Fruit fly (Drosophila melanogaster) whole organism, embryonic: ENCODE results near the gene CG7149.

Source experiments
- ATbp ChIP-seq: fragments of 200-800 bp; sonication (Bioruptor generic); optimal IDR thresholded peaks from 2 replicates; lab custom pipeline; 2017; ENCODE audit warnings: missing biosample characterization, mild to moderate bottlenecking, missing genetic modification characterization, missing genetic modification reagents
- CG11723 ChIP-seq: fragments of 200-800 bp; sonication (Bioruptor generic); optimal IDR thresholded peaks from 2 replicates; lab custom pipeline; 2017; ENCODE audit warnings: missing biosample characterization, mild to moderate bottlenecking, missing genetic modification characterization
- CG13296 ChIP-seq: fragments of 200-800 bp; sonication (Bioruptor generic); optimal IDR thresholded peaks from 3 replicates; lab custom pipeline; 2018; ENCODE audit warnings: missing biosample characterization, mild to moderate bottlenecking, missing genetic modification characterization
- CG14441 ChIP-seq: fragments of 200-800 bp; sonication (Bioruptor generic); IDR thresholded peaks from 2 replicates; pipeline ENCODE4 v1.3.6; 2022; ENCODE audit warnings: missing biosample characterization, missing genetic modification characterization
- CG18599 ChIP-seq: fragments of 200-800 bp; sonication (Bioruptor generic); optimal IDR thresholded peaks from 3 replicates; lab custom pipeline; 2017; ENCODE audit warnings: missing biosample characterization, missing genetic modification characterization, mild to moderate bottlenecking, moderate library complexity, missing genetic modification reagents
- CG32772 ChIP-seq: fragments of 200-800 bp; sonication (Bioruptor generic); IDR thresholded peaks from 2 replicates; pipeline ENCODE4 v1.3.6; 2022; ENCODE audit warnings: missing biosample characterization, missing genetic modification characterization
- CG34376 ChIP-seq: fragments of 200-800 bp; sonication (Bioruptor generic); optimal IDR thresholded peaks from 2 replicates; lab custom pipeline; 2018; ENCODE audit warnings: missing biosample characterization, mild to moderate bottlenecking, missing genetic modification characterization
- CG4730 ChIP-seq: fragments of 200-800 bp; sonication (Bioruptor generic); IDR thresholded peaks from 2 replicates; pipeline ENCODE4 v1.3.6; 2022; ENCODE audit warnings: missing biosample characterization, missing genetic modification characterization
- CG6272 ChIP-seq: fragments of 200-800 bp; sonication (Bioruptor generic); IDR thresholded peaks from 2 replicates; pipeline ENCODE4 v1.3.6; 2022; ENCODE audit warnings: missing biosample characterization, missing genetic modification characterization
- CG9437 ChIP-seq: fragments of 200-800 bp; sonication (Bioruptor generic); optimal IDR thresholded peaks from 2 replicates; lab custom pipeline; 2018; ENCODE audit warnings: missing biosample characterization, mild to moderate bottlenecking, missing genetic modification characterization
- Dad ChIP-seq: fragments of 200-800 bp; sonication (Bioruptor generic); optimal IDR thresholded peaks from 3 replicates; lab custom pipeline; 2016; ENCODE audit warnings: missing biosample characterization, missing genetic modification characterization
- Hey ChIP-seq: fragments of 200-800 bp; sonication (Bioruptor generic); optimal IDR thresholded peaks from 3 replicates; lab custom pipeline; 2018; ENCODE audit warnings: missing biosample characterization, mild to moderate bottlenecking, missing genetic modification characterization
- Hr39 ChIP-seq: fragments of >200 bp; optimal IDR thresholded peaks from 2 replicates; lab custom pipeline; 2017
- Hr78 ChIP-seq, 2 experiments: fragments of 200-800 bp in 1 of 2; fragments of >200 bp in 1 of 2; sonication (Bioruptor generic) in 1 of 2; optimal IDR thresholded peaks; 2 replicates each; lab custom pipeline; 2017 to 2019; ENCODE audit warnings: missing biosample characterization in 2 of 2, missing genetic modification characterization in 2 of 2, mild to moderate bottlenecking in 1 of 2, moderate library complexity in 1 of 2
- Lim3 ChIP-seq: fragments of 200-800 bp; sonication (Bioruptor generic); IDR thresholded peaks from 2 replicates; pipeline ENCODE4 v1.3.6; 2022; ENCODE audit warnings: missing biosample characterization, missing genetic modification characterization
- Med ChIP-seq: fragments of 200-800 bp; sonication (Bioruptor generic); peaks from one replicate; lab custom pipeline; 2016; ENCODE audit warnings: missing biosample characterization, missing genetic modification characterization, mild to moderate bottlenecking, inconsistent platforms, moderate library complexity
- NC2α ChIP-seq: fragments of 200-800 bp; sonication (Bioruptor generic); optimal IDR thresholded peaks from 2 replicates; lab custom pipeline; 2016; ENCODE audit warnings: missing biosample characterization, missing genetic modification characterization
- Oli ChIP-seq: fragments of 200-800 bp; sonication (Bioruptor generic); optimal IDR thresholded peaks from 2 replicates; lab custom pipeline; 2018; ENCODE audit warnings: missing biosample characterization, mild to moderate bottlenecking, missing genetic modification characterization, moderate library complexity
- Opbp ChIP-seq: fragments of 200-800 bp; sonication (Bioruptor generic); IDR thresholded peaks from 3 replicates; pipeline ENCODE4 v1.3.6; 2022; ENCODE audit warnings: missing biosample characterization, missing genetic modification characterization; ENCODE audit not compliant: partially characterized antibody
- Pdp1 ChIP-seq, 2 experiments: fragments of 200-800 bp; sonication (Bioruptor generic); optimal IDR thresholded peaks; 3 replicates each; lab custom pipeline; 2016; ENCODE audit warnings: missing biosample characterization in 2 of 2, missing genetic modification characterization in 2 of 2, mild to moderate bottlenecking in 1 of 2, moderate library complexity in 1 of 2
- Stat92E ChIP-seq, 3 experiments: fragments of >200 bp in 2 of 3; fragments of 200-800 bp in 1 of 3; sonication (Bioruptor generic) in 1 of 3; optimal IDR thresholded peaks; 2 replicates each; lab custom pipeline; 2017 to 2019; ENCODE audit warnings: missing biosample characterization in 3 of 3, missing genetic modification characterization in 3 of 3, mild to moderate bottlenecking in 1 of 3, moderate library complexity in 1 of 3
- Trl ChIP-seq, 3 experiments: fragments of >200 bp in 2 of 3; fragments of 200-800 bp in 1 of 3; sonication (Bioruptor generic) in 1 of 3; optimal IDR thresholded peaks; 2 replicates in 1 of 3; 3 replicates in 2 of 3; lab custom pipeline; 2016 to 2017; ENCODE audit warnings: missing biosample characterization in 1 of 3, missing genetic modification characterization in 1 of 3
- chinmo ChIP-seq: fragments of 200-800 bp; sonication (Bioruptor generic); IDR thresholded peaks from 4 replicates; pipeline ENCODE4 v1.3.6; 2022; ENCODE audit warnings: missing biosample characterization, missing genetic modification characterization; ENCODE audit not compliant: partially characterized antibody
- chn ChIP-seq: fragments of 200-800 bp; sonication (Bioruptor generic); optimal IDR thresholded peaks from 2 replicates; lab custom pipeline; 2016; ENCODE audit warnings: missing biosample characterization, missing genetic modification characterization
- cwo ChIP-seq: fragments of 200-800 bp; sonication (Bioruptor generic); optimal IDR thresholded peaks from 3 replicates; lab custom pipeline; 2017; ENCODE audit warnings: missing biosample characterization, missing genetic modification characterization, mild to moderate bottlenecking, moderate library complexity, missing genetic modification reagents
- exex ChIP-seq: fragments of 200-800 bp; sonication (Bioruptor generic); optimal IDR thresholded peaks from 4 replicates; lab custom pipeline; 2018; ENCODE audit warnings: missing biosample characterization, mild to moderate bottlenecking, missing genetic modification characterization, moderate library complexity
- fd64A ChIP-seq: fragments of 200-800 bp; sonication (Bioruptor generic); optimal IDR thresholded peaks from 3 replicates; lab custom pipeline; 2018; ENCODE audit warnings: missing biosample characterization, mild to moderate bottlenecking, missing genetic modification characterization
- fu2 ChIP-seq: fragments of 200-800 bp; sonication (Bioruptor generic); optimal IDR thresholded peaks from 2 replicates; lab custom pipeline; 2016; ENCODE audit warnings: missing biosample characterization, missing genetic modification characterization
- gcm ChIP-seq: fragments of 200-800 bp; sonication (Bioruptor generic); optimal IDR thresholded peaks from 2 replicates; lab custom pipeline; 2019; ENCODE audit warnings: missing biosample characterization, mild to moderate bottlenecking, missing genetic modification characterization, moderate library complexity
- jumu ChIP-seq: fragments of 200-800 bp; sonication (Bioruptor generic); optimal IDR thresholded peaks from 3 replicates; lab custom pipeline; 2016; ENCODE audit warnings: missing biosample characterization, missing genetic modification characterization
- lab ChIP-seq: fragments of 200-800 bp; sonication (Bioruptor generic); optimal IDR thresholded peaks from 3 replicates; lab custom pipeline; 2017; ENCODE audit warnings: missing biosample characterization, missing genetic modification characterization, mild to moderate bottlenecking, moderate library complexity, missing genetic modification reagents
- mirr ChIP-seq: fragments of 200-800 bp; sonication (Bioruptor generic); optimal IDR thresholded peaks from 3 replicates; lab custom pipeline; 2018; ENCODE audit warnings: missing biosample characterization, mild to moderate bottlenecking, missing genetic modification characterization
- nerfin-1 ChIP-seq: fragments of 200-800 bp; sonication (Bioruptor generic); optimal IDR thresholded peaks from 3 replicates; lab custom pipeline; 2019; ENCODE audit warnings: missing biosample characterization, mild to moderate bottlenecking, missing genetic modification characterization, moderate library complexity
- nom ChIP-seq: fragments of 200-800 bp; sonication (Bioruptor generic); optimal IDR thresholded peaks from 2 replicates; lab custom pipeline; 2017; ENCODE audit warnings: missing biosample characterization, missing genetic modification characterization, mild to moderate bottlenecking, moderate library complexity, missing genetic modification reagents
- p53 ChIP-seq: fragments of 200-800 bp; sonication (Bioruptor generic); optimal IDR thresholded peaks from 2 replicates; lab custom pipeline; 2016; ENCODE audit warnings: missing biosample characterization, missing genetic modification characterization
- peb ChIP-seq: fragments of 200-800 bp; sonication (Bioruptor generic); IDR thresholded peaks from 2 replicates; pipeline ENCODE4 v1.3.6; 2022; ENCODE audit warnings: missing biosample characterization, missing genetic modification characterization
- repo ChIP-seq: fragments of 200-800 bp; sonication (Bioruptor generic); optimal IDR thresholded peaks from 2 replicates; lab custom pipeline; 2016; ENCODE audit warnings: missing biosample characterization, missing genetic modification characterization
- sd ChIP-seq: fragments of 200-800 bp; sonication (Bioruptor generic); optimal IDR thresholded peaks from 3 replicates; lab custom pipeline; 2018; ENCODE audit warnings: missing biosample characterization, mild to moderate bottlenecking, missing genetic modification characterization, moderate library complexity
- sens ChIP-seq: fragments of 200-800 bp; sonication (Bioruptor generic); peaks from one replicate; lab custom pipeline; 2016; ENCODE audit warnings: missing biosample characterization, missing genetic modification characterization
- slp2 ChIP-seq: fragments of 200-800 bp; sonication (Bioruptor generic); optimal IDR thresholded peaks from 2 replicates; lab custom pipeline; 2016; ENCODE audit warnings: missing biosample characterization, missing genetic modification characterization
- sug ChIP-seq: fragments of 200-800 bp; optimal IDR thresholded peaks from 2 replicates; lab custom pipeline; 2019; ENCODE audit warnings: missing biosample characterization, mild to moderate bottlenecking, missing genetic modification characterization, moderate library complexity
- tgo ChIP-seq: fragments of 200-800 bp; sonication (Bioruptor generic); IDR thresholded peaks from 3 replicates; pipeline ENCODE4 v1.3.6; 2022; ENCODE audit warnings: missing biosample characterization, missing genetic modification characterization
- toy ChIP-seq: fragments of 200-800 bp; sonication (Bioruptor generic); IDR thresholded peaks from 2 replicates; pipeline ENCODE4 v1.3.6; 2022; ENCODE audit warnings: missing biosample characterization, missing genetic modification characterization
- vfl ChIP-seq: fragments of 200-800 bp; sonication (Bioruptor generic); optimal IDR thresholded peaks from 2 replicates; lab custom pipeline; 2016; ENCODE audit warnings: missing biosample characterization, missing genetic modification characterization

Gene CG7149

dm6 chr2L:7795859-7796258, 5.5 kb upstream of the CG7149 start, which contains the start of gene LKRSDH:
Gene LKRSDH, minus strand, starts transcription at chr2L:7795959.
- TF ChIP-seq CG34376, result peak; percentile 46
- TF ChIP-seq repo, result no peak
- TF ChIP-seq Stat92E (GFP tag; optimal IDR thresholded peaks at IDR 0.05; lab: Kevin White, UChicago), result no peak
- TF ChIP-seq Lim3 (GFP tag; lab: Robert Waterston, UW), result no peak
- no peak for TF ChIP-seq slp2 (GFP tag; lab: Kevin White, UChicago)
- TF ChIP-seq NC2α (GFP tag; lab: Kevin White, UChicago), result no peak
- TF ChIP-seq toy, result no peak
- TF ChIP-seq sug (tag; lab: Kevin White, UChicago), result peak; percentile 51
- TF ChIP-seq ATbp (GFP tag; lab: Kevin White, UChicago), result no peak
- 0 out of 4 replicates have a peak, but pooled peaks have one; percentile 43 for TF ChIP-seq chinmo

dm6 chr2L:7794689-7795475, 4.5 kb upstream of the CG7149 start:
- TF ChIP-seq fu2, result no peak
- no peak for TF ChIP-seq tgo (GFP tag; lab: Robert Waterston, UW)
- no peak for TF ChIP-seq Oli (tag; lab: Kevin White, UChicago)
- peak; percentile 69 for TF ChIP-seq cwo
- peak; percentile 19 for TF ChIP-seq Med
- peak; percentile 14 for TF ChIP-seq sens
- no peak for TF ChIP-seq Dad (GFP tag; lab: Kevin White, UChicago)
- no peak for TF ChIP-seq CG4730
- peak; percentile 94 for TF ChIP-seq sug (tag; lab: Kevin White, UChicago)
- TF ChIP-seq exex (tag; lab: Kevin White, UChicago), result peak; percentile 68
- no peak for TF ChIP-seq CG6272
- TF ChIP-seq CG34376, result peak; percentile 27
- TF ChIP-seq CG14441, result no peak
- TF ChIP-seq, all 482 proteins: peak for 6

dm6 chr2L:7791356-7791738, 990 bp upstream of the CG7149 start:
- peak; percentile 5 for TF ChIP-seq CG18599
- TF ChIP-seq CG9437, result peak; percentile 43
- TF ChIP-seq p53, result no peak
- peak; percentile 54 for TF ChIP-seq exex (tag; lab: Kevin White, UChicago)
- TF ChIP-seq lab (GFP tag; lab: Kevin White, UChicago), result peak; percentile 20

- no peak for TF ChIP-seq chn
- TF ChIP-seq gcm (GFP tag; lab: Kevin White, UChicago), result no peak
- TF ChIP-seq Opbp (GFP tag; lab: Robert Waterston, UW), result 0 out of 3 replicates have a peak, but pooled peaks have one; percentile 37
- TF ChIP-seq Hr78 (GFP tag; optimal IDR thresholded peaks at IDR 0.05; lab: Kevin White, UChicago), result peak in 1 of 2 experiments; percentile 74
- TF ChIP-seq Pdp1 (GFP tag; optimal IDR thresholded peaks at IDR 0.05; lab: Kevin White, UChicago), result peak in 1 of 2 experiments; percentile 87
- TF ChIP-seq nerfin-1, result no peak
- peak; percentile 19 for TF ChIP-seq sd
Observed at dm6 chr2L:7790081-7790447, 293 bp downstream of the CG7149 start.

- TF ChIP-seq Trl (optimal IDR thresholded peaks at IDR 0.05; lab: Kevin White, UChicago) (no peak), Trl (GFP tag; optimal IDR thresholded peaks at IDR 0.05; lab: Kevin White, UChicago) (no peak), CG14441 (no peak), CG32772 (GFP tag; lab: Robert Waterston, UW) (no peak), Hr39 (lab: Kevin White, UChicago) (no peak), fd64A (GFP tag; lab: Kevin White, UChicago) (peak; percentile 16), nom (peak; percentile 55), vfl (GFP tag; lab: Kevin White, UChicago) (no peak), CG11723 (GFP tag; lab: Kevin White, UChicago) (no peak), CG13296 (GFP tag; lab: Kevin White, UChicago) (peak; percentile 27), jumu (no peak), mirr (GFP tag; lab: Kevin White, UChicago) (peak; percentile 82), peb (no peak), Hey (tag; lab: Kevin White, UChicago) (no peak)
Observed at dm6 chr2L:7788952-7789466, 1.3 kb downstream of the CG7149 start.
